Fruit fly (Drosophila melanogaster) whole organism, larva: ENCODE results near the gene pum.

ENCODE experiments used
- noc ChIP-seq: fragments of 200-800 bp; sonication (Bioruptor generic); optimal IDR thresholded peaks from 3 replicates; lab custom pipeline; 2019; ENCODE audit warnings: missing biosample characterization, mild to moderate bottlenecking, missing genetic modification characterization, moderate library complexity

Gene pum

DNA sequence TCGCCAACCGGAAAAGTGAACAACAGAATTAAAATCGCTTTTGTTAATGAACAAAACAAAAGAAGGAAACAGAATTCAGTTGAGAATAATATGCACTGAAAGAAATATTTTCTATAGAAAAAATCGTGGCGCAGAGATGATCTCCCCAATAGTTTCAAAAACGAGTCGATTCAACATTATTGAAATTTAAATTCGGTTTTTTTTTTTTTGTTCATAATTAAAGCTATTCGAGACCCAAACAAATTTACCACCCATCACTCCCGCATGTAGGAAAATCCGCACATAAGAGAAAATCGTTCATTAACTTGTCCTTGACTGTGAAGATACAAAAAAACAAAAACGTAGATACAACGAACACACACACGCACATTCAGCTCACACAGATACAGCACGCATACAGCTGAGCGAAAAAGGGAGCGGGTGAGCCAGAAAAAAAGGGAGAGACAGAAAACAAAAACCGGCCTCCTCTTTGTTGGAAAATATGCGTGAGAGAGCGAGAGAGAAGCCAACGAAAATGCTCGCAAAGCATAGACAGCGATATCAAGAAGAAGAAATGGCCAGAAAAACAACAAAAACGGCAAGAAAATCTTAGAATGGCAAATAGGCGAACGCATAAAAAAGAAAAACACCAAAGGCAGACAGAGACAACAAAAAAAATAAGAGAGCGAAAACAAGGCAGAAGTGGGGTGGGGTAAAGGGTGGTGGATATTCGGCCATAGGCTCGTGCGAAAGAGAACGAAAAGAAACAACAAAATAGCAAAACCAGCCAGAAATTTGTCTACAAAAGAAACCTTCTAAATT lies 17.2 kb downstream of the pum start:
- peak; percentile 11 for TF ChIP-seq noc (tag; lab: Kevin White, UChicago)

DNA sequence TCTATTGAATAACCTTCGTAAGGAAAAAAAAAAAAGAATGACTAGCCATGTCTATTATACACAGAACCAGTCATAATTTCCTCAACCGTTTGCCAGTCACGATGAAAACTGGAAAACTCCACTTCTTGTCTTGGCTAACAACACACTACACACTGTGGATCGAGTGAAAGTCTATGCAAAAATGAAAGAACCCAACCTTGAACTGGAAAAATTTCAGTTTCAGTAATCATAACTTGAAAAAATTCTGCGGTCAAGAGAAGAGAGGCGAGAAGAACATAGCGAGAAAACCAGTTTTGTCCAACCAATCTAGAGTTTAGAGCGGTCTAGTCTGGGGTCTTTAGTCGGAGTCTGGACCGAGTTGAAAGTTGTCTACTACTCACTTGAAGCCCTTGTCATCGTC lies 19.9 kb downstream of the pum start:
- no peak for TF ChIP-seq noc (tag; lab: Kevin White, UChicago)

DNA sequence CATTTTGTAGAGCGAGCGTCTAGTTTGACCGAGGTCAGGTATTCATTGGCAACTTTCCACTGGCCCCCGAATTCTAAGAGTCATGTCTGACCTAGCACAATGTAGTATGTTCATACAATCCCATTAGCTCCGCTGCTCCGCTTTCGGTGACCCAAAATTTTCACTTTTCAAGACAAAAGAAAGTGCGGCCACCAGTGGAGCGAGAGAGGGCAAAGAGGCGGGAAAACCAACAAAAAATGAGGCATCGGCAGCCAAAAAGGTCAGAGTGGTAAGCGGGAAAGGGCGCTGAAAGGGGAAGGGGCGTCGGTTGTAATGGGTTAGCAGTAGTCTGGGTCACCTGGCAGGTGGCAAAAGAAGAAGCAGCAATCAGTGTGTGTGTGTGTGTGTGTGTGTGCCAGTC lies 21.9 kb downstream of the pum start:
- TF ChIP-seq noc (tag; lab: Kevin White, UChicago) = no peak

DNA sequence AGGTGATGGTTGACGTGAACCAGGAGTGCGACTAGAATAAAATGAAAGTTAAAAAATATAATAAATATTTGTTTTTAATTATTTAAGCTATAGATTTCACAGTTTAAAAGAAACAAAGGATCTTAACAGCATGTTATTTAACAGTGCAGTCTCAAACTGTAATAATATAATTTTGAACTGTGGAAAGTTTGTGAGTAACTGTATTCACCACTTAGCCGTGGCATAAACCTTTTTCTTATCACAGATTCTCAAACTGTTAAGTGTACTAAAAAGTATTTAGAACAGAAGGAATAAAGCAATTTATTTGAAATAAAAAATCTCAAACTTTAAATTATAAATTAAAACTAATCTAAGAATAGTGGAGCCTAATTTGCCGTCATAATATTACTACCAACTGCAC lies 23.2 kb downstream of the pum start:
- no peak for TF ChIP-seq noc (tag; lab: Kevin White, UChicago)

dm6 chr3R:9213029-9213428 lies 24.5 kb downstream of the pum start:
- no peak for TF ChIP-seq noc (tag; lab: Kevin White, UChicago)

- no peak for TF ChIP-seq noc (tag; lab: Kevin White, UChicago)
These were observed 41.7 kb downstream of the pum start for dm6 chr3R:9195821-9196220.

dm6 chr3R:9189890-9190640 lies 47.4 kb downstream of the pum start:
- TF ChIP-seq noc (tag; lab: Kevin White, UChicago) = no peak

- TF ChIP-seq noc (tag; lab: Kevin White, UChicago) = no peak
These were observed 60.3 kb downstream of the pum start, which contains the start of gene CG11997 for dm6 chr3R:9177217-9177616. CG11997 (plus strand) TSS chr3R:9177517.

dm6 chr3R:9174769-9175168 lies 62.7 kb downstream of the pum start:
- TF ChIP-seq noc (tag; lab: Kevin White, UChicago) = no peak

DNA sequence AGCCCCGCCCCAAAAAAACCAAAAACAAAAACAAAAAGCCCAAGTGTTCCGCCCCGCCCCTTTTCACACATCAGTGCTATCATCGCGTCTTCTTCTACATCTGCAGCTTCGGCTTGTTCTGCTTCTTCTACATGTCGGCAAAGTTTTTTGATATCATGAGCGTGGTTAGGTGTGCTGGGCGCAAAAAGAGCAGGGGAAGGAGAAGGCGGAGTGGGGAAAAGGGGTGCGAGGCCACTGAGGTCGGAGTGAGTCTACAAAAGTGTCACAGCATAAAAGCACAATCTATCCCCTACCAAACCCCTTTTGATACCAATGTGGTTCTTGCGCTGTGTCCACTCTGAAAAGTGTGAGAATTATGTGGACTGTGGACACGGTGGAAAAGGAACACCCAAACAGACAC lies 66.2 kb downstream of the pum start:
- no peak for TF ChIP-seq noc (tag; lab: Kevin White, UChicago)

DNA sequence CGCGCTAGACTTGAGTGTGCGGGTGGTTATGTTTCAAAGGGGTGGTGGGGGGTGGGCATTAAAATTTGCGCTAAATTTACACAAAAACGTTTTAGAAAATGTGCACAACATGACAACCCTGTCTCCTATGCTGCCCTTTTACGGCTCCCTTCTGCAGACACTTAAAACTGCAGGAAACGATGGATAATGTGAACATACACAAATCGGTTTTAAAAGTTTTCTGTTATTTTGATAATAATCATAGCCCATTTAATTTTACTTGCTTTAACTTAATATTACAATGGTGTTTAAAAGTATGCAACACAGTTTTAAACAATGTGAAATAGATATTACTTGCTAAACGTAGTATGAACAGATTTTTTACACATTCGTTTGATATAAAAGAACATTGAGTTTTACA lies 69.5 kb downstream of the pum start:
- no peak for TF ChIP-seq noc (tag; lab: Kevin White, UChicago)

dm6 chr3R:9160394-9160793 lies 77.1 kb downstream of the pum start:
- TF ChIP-seq noc (tag; lab: Kevin White, UChicago) = no peak

dm6 chr3R:9159756-9160383 lies 77.6 kb downstream of the pum start:
- TF ChIP-seq noc (tag; lab: Kevin White, UChicago) = no peak

dm6 chr3R:9158915-9159314 lies 78.6 kb downstream of the pum start:
- TF ChIP-seq noc (tag; lab: Kevin White, UChicago) = no peak

dm6 chr3R:9157841-9158600 lies 79.5 kb downstream of the pum start:
- no peak for TF ChIP-seq noc (tag; lab: Kevin White, UChicago)

- TF ChIP-seq noc (tag; lab: Kevin White, UChicago) = no peak
These were observed 87.7 kb downstream of the pum start for dm6 chr3R:9149799-9150198.
